Worm (Caenorhabditis elegans): ENCODE data around the gene ZK402.2.

The ZK402.2 gene

DNA sequence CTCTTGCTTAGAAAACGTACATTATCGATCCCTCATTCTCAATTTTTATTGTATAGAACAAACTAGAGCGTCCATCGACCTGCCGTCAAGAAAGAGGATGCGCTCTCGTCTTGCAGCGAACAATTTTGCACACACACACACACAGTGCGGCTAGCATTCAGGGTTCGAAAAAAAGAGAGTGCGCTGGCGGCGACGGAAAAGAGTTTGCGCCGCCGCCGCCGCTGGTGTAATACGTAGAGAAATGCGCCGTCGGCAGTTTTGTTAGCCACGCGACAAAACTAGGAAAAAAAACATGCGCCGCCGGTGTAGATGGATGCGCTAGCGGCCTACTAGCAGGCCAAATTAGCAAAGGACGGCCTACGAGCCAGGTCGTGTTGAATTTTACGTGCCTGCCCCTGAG is 20.0 kb upstream of the ZK402.2 start:
- TF ChIP-seq sea-2 (GFP tag; optimal IDR thresholded peaks at IDR 0.05) (no peak), ceh-82 (tag; optimal IDR thresholded peaks at IDR 0.05) (no peak), mdl-1 (tag; optimal IDR thresholded peaks at IDR 0.05) (no peak), nhr-11 (tag; optimal IDR thresholded peaks at IDR 0.05) (no peak), nhr-76 (tag; optimal IDR thresholded peaks at IDR 0.05) (no peak), unc-39 (tag; optimal IDR thresholded peaks at IDR 0.05) (no peak), nhr-77 (tag; optimal IDR thresholded peaks at IDR 0.05) (no peak), nhr-43 (tag; optimal IDR thresholded peaks at IDR 0.05; ENCODE audit: poor library complexity, severe bottlenecking) (no peak)

- no peak for TF ChIP-seq nhr-43 (tag; optimal IDR thresholded peaks at IDR 0.05; ENCODE audit: poor library complexity, severe bottlenecking)
- no peak for TF ChIP-seq nhr-28 (tag; optimal IDR thresholded peaks at IDR 0.05)
- TF ChIP-seq nhr-237 (tag; optimal IDR thresholded peaks at IDR 0.05) = no peak
- TF ChIP-seq daf-12 (tag; optimal IDR thresholded peaks at IDR 0.05) = no peak
- no peak for TF ChIP-seq lin-39 (tag; optimal IDR thresholded peaks at IDR 0.05)
- TF ChIP-seq snpc-4 (tag; optimal IDR thresholded peaks at IDR 0.05) = no peak
- TF ChIP-seq ceh-9 (tag; optimal IDR thresholded peaks at IDR 0.05) = no peak
- no peak for TF ChIP-seq ztf-4 (tag; optimal IDR thresholded peaks at IDR 0.05)
- TF ChIP-seq zag-1 (tag; optimal IDR thresholded peaks at IDR 0.05) = no peak
- no peak for TF ChIP-seq R02D3.7 (tag; optimal IDR thresholded peaks at IDR 0.05)
- TF ChIP-seq mdl-1 (tag; optimal IDR thresholded peaks at IDR 0.05) = no peak
Measured at ce11 chrX:1384538-1384937, 19.0 kb upstream of the ZK402.2 start, which contains the start of gene F56C3.8. TSS of gene F56C3.8 (minus strand) at chrX:1384638.

ce11 chrX:1386893-1387367 is 16.6 kb upstream of the ZK402.2 start, which contains the start of gene F56C3.1:
TSS of gene F56C3.1 (plus strand) at chrX:1387317.
- TF ChIP-seq tbx-2 (tag; optimal IDR thresholded peaks at IDR 0.05) = no peak
- TF ChIP-seq elt-2 (tag; optimal IDR thresholded peaks at IDR 0.05) = peak; percentile 6

ce11 chrX:1389382-1389983 is 14.1 kb upstream of the ZK402.2 start:
- no peak for TF ChIP-seq ceh-16 (tag; optimal IDR thresholded peaks at IDR 0.05)
- peak; percentile 33 for TF ChIP-seq lin-15B (tag; optimal IDR thresholded peaks at IDR 0.05)
- TF ChIP-seq elt-2 (tag; optimal IDR thresholded peaks at IDR 0.05) = peak; percentile 70
- no peak for TF ChIP-seq ZK546.5 (tag; optimal IDR thresholded peaks at IDR 0.05)
- peak; percentile 1 for TF ChIP-seq daf-12 (tag; optimal IDR thresholded peaks at IDR 0.05)
- TF ChIP-seq lin-39 (tag; optimal IDR thresholded peaks at IDR 0.05) = peak; percentile 12
- no peak for TF ChIP-seq nhr-67 (tag; optimal IDR thresholded peaks at IDR 0.05)
- TF ChIP-seq eor-1 (tag; optimal IDR thresholded peaks at IDR 0.05) = no peak
- peak; percentile 85 for TF ChIP-seq nhr-76 (tag; optimal IDR thresholded peaks at IDR 0.05)
- TF ChIP-seq zag-1 (tag; optimal IDR thresholded peaks at IDR 0.05) = no peak
- TF ChIP-seq egl-27 (tag; optimal IDR thresholded peaks at IDR 0.05) = peak; percentile 71
- TF ChIP-seq nhr-43 (tag; optimal IDR thresholded peaks at IDR 0.05; ENCODE audit: poor library complexity, severe bottlenecking) = peak; percentile 98
- peak; percentile 70 for TF ChIP-seq nhr-28 (tag; optimal IDR thresholded peaks at IDR 0.05)
- TF ChIP-seq elt-3 (tag; optimal IDR thresholded peaks at IDR 0.05) = peak in 1 of 3 experiments; percentile 94
- TF ChIP-seq nhr-23 (tag; optimal IDR thresholded peaks at IDR 0.05) = peak; percentile 94
- TF ChIP-seq nhr-77 (tag; optimal IDR thresholded peaks at IDR 0.05) = peak; percentile 92
- TF ChIP-seq nhr-25 (tag; optimal IDR thresholded peaks at IDR 0.05) = peak; percentile 79
- peak; percentile 88 for TF ChIP-seq nhr-11 (tag; optimal IDR thresholded peaks at IDR 0.05)
- TF ChIP-seq unc-39 (tag; optimal IDR thresholded peaks at IDR 0.05) = peak; percentile 11
- peak; percentile 34 for TF ChIP-seq mdl-1 (tag; optimal IDR thresholded peaks at IDR 0.05)
- peak; percentile 83 for TF ChIP-seq hmg-11 (tag; optimal IDR thresholded peaks at IDR 0.05)
- peak; percentile 39 for TF ChIP-seq pqm-1 (tag; optimal IDR thresholded peaks at IDR 0.05)
- TF ChIP-seq nfya-1 (tag; optimal IDR thresholded peaks at IDR 0.05; ENCODE audit: insufficient read depth) = peak; percentile 70
- peak; percentile 81 for TF ChIP-seq lsy-12 (tag; optimal IDR thresholded peaks at IDR 0.05)
- no peak for TF ChIP-seq ztf-4 (tag; optimal IDR thresholded peaks at IDR 0.05)
- TF ChIP-seq fkh-10 (GFP tag; optimal IDR thresholded peaks at IDR 0.05) = peak; percentile 81
- TF ChIP-seq R02D3.7 (tag; optimal IDR thresholded peaks at IDR 0.05) = peak; percentile 83
- peak; percentile 46 for TF ChIP-seq egl-5 (tag; optimal IDR thresholded peaks at IDR 0.05)
- TF ChIP-seq nhr-237 (tag; optimal IDR thresholded peaks at IDR 0.05) = peak; percentile 52
- TF ChIP-seq ztf-11 (tag; optimal IDR thresholded peaks at IDR 0.05) = peak; percentile 30
- TF ChIP-seq jun-1 (tag; optimal IDR thresholded peaks at IDR 0.05) = peak; percentile 98
- TF ChIP-seq sea-2 (GFP tag; optimal IDR thresholded peaks at IDR 0.05) = no peak
- peak; percentile 66 for TF ChIP-seq pha-4 (tag; optimal IDR thresholded peaks at IDR 0.05)
- TF ChIP-seq unc-62 (GFP tag; optimal IDR thresholded peaks at IDR 0.05) = peak; percentile 66
- TF ChIP-seq ceh-9 (tag; optimal IDR thresholded peaks at IDR 0.05) = no peak
- TF ChIP-seq nhr-12 (tag; optimal IDR thresholded peaks at IDR 0.05) = no peak
- peak; percentile 31 for TF ChIP-seq fkh-2 (tag; optimal IDR thresholded peaks at IDR 0.05)
- no peak for TF ChIP-seq ama-1 (optimal IDR thresholded peaks at IDR 0.05)
- peak; percentile 93 for TF ChIP-seq ceh-82 (tag; optimal IDR thresholded peaks at IDR 0.05)
- TF ChIP-seq aly-2 (tag; optimal IDR thresholded peaks at IDR 0.05) = peak; percentile 57
- peak; percentile 86 for TF ChIP-seq snpc-4 (tag; optimal IDR thresholded peaks at IDR 0.05)
- peak; percentile 92 for TF ChIP-seq skn-1 (tag; optimal IDR thresholded peaks at IDR 0.05)

All from whole organism, L3 larva.